Worm (Caenorhabditis elegans): Measurements from ENCODE around the gene srh-266.

ce11 chrV:671342-671741 lies 6.7 kb downstream of the srh-266 start, which contains the start of gene sru-24:
- no peak for TF ChIP-seq sea-2 (GFP tag; optimal IDR thresholded peaks at IDR 0.05)
- no peak for TF ChIP-seq elt-2 (tag; optimal IDR thresholded peaks at IDR 0.05)
- TF ChIP-seq fkh-10 (GFP tag; optimal IDR thresholded peaks at IDR 0.05): no peak
- TF ChIP-seq pha-4 (tag; optimal IDR thresholded peaks at IDR 0.05): no peak
- no peak for TF ChIP-seq tbx-2 (tag; optimal IDR thresholded peaks at IDR 0.05)
